Worm (Caenorhabditis elegans) whole organism, young adult: ENCODE measurements around the gene Y42G9A.3.

Source experiments
- K11D2.4 ChIP-seq: fragments of 200-800 bp; sonication (Bioruptor generic); IDR thresholded peaks from 2 replicates; pipeline ENCODE4 v1.3.6; 2022; ENCODE audit warnings: missing genetic modification reagents, missing genetic modification characterization, missing compliant biosample characterization
- Y56A3A.18 ChIP-seq: fragments of 200-800 bp; sonication (Bioruptor generic); IDR thresholded peaks from 2 replicates; pipeline ENCODE4 v1.3.6; 2022; ENCODE audit warnings: missing genetic modification reagents, missing genetic modification characterization, missing compliant biosample characterization
- ama-1 ChIP-seq, 3 experiments: fragments of 150-350 bp in 1 of 3; sonication (generic microtip) in 2 of 3; optimal IDR thresholded peaks; 2 replicates each; lab custom pipeline; 2014 to 2018; ENCODE audit warnings: missing biosample characterization in 2 of 3, missing genetic modification characterization in 2 of 3, missing genetic modification reagents in 2 of 3
- ccch-3 ChIP-seq: fragments of 200-800 bp; sonication (Bioruptor generic); optimal IDR thresholded peaks from 2 replicates; lab custom pipeline; 2018; ENCODE audit warnings: mild to moderate bottlenecking, missing genetic modification characterization, missing compliant biosample characterization
- hrde-1 ChIP-seq: sonication (generic microtip); optimal IDR thresholded peaks from 2 replicates; lab custom pipeline; 2016; ENCODE audit warnings: missing genetic modification characterization, mild to moderate bottlenecking, missing compliant biosample characterization, moderate library complexity, missing genotype, missing genetic modification reagents, borderline replicate concordance
- lin-35 ChIP-seq, 3 experiments: fragments of 150-350 bp in 2 of 3; sonication (generic microtip) in 1 of 3; optimal IDR thresholded peaks; 2 replicates each; lab custom pipeline; 2014 to 2018; ENCODE audit warnings: missing biosample characterization in 3 of 3, missing genetic modification characterization in 3 of 3, missing genetic modification reagents in 3 of 3
- mxl-1 ChIP-seq: sonication (generic microtip); optimal IDR thresholded peaks from 2 replicates; lab custom pipeline; 2016; ENCODE audit warnings: missing genetic modification characterization, missing compliant biosample characterization
- snpc-4 ChIP-seq, 5 experiments: fragments of 150-350 bp in 1 of 5; sonication (generic microtip) in 4 of 5; optimal IDR thresholded peaks; 2 replicates each; lab custom pipeline; 2014 to 2018; ENCODE audit warnings: missing genetic modification characterization in 5 of 5, missing biosample characterization in 3 of 5, antibody characterized with exemption in 2 of 5, mild to moderate bottlenecking in 2 of 5, missing compliant biosample characterization in 2 of 5, missing genotype in 2 of 5, moderate library complexity in 2 of 5, missing genetic modification reagents in 1 of 5
- tbp1 ChIP-seq: fragments of 200-800 bp; sonication (Bioruptor generic); optimal IDR thresholded peaks from 2 replicates; lab custom pipeline; 2018; ENCODE audit warnings: mild to moderate bottlenecking, missing genetic modification characterization, missing compliant biosample characterization
- unc-62 ChIP-seq: fragments of 150-350 bp; optimal IDR thresholded peaks from 2 replicates; lab custom pipeline; 2014; ENCODE audit warnings: missing biosample characterization, missing genetic modification reagents, missing genetic modification characterization
- ztf-18 ChIP-seq: sonication (generic microtip); optimal IDR thresholded peaks from 2 replicates; lab custom pipeline; 2016; ENCODE audit warnings: missing genotype, mild to moderate bottlenecking, missing genetic modification characterization, missing compliant biosample characterization
- ztf-3 ChIP-seq: fragments of 200-800 bp; sonication (Bioruptor generic); optimal IDR thresholded peaks from 2 replicates; lab custom pipeline; 2018; ENCODE audit warnings: mild to moderate bottlenecking, missing genetic modification characterization, missing compliant biosample characterization

ce11 chrIII:6132068-6132467, 14.0 kb upstream of the Y42G9A.3 start:
- TF ChIP-seq tbp1 (GFP tag; lab: Kevin White, UChicago) (no peak), ztf-18 (no peak), Y56A3A.18 (GFP tag; lab: Robert Waterston, UW) (no peak), ccch-3 (GFP tag; lab: Kevin White, UChicago) (no peak), lin-35 (GFP tag; optimal IDR thresholded peaks at IDR 0.05; lab: Kevin White, UChicago) (no peak), K11D2.4 (no peak), ztf-3 (GFP tag; lab: Kevin White, UChicago) (no peak), snpc-4 (GFP tag; optimal IDR thresholded peaks at IDR 0.05; lab: Kevin White, UChicago) (no peak), snpc-4 (tag; optimal IDR thresholded peaks at IDR 0.05; lab: Kevin White, UChicago) (no peak), hrde-1 (no peak), mxl-1 (tag; lab: Kevin White, UChicago) (no peak), ama-1 (optimal IDR thresholded peaks at IDR 0.05; lab: Kevin White, UChicago) (no peak), ama-1 (GFP tag; optimal IDR thresholded peaks at IDR 0.05; lab: Kevin White, UChicago) (no peak), unc-62 (no peak)
